Fruit fly (Drosophila melanogaster): ENCODE data around the gene Pus10.

Gene Pus10

dm6 chr2L:114429-114828, 40.7 kb downstream of the Pus10 start, which contains the start of gene ND-15 (continued):
- TF ChIP-seq E2f1 (GFP tag; IDR thresholded peaks at IDR 0.05): no peak
- peak; percentile 78 for TF ChIP-seq inv (GFP tag; IDR thresholded peaks at IDR 0.05; ENCODE audit: partially characterized antibody)
- no peak for TF ChIP-seq Ets65A (GFP tag)
- no peak for TF ChIP-seq CG30431 (GFP tag; optimal IDR thresholded peaks at IDR 0.05)
- no peak for TF ChIP-seq Spps (tag; optimal IDR thresholded peaks at IDR 0.05)
- no peak for TF ChIP-seq CG2678 (tag; optimal IDR thresholded peaks at IDR 0.05)
- no peak for TF ChIP-seq CG3847 (GFP tag; IDR thresholded peaks at IDR 0.05)
- no peak for TF ChIP-seq CG17829 (tag; optimal IDR thresholded peaks at IDR 0.05)
- no peak for TF ChIP-seq danr (GFP tag; IDR thresholded peaks at IDR 0.05)
- no peak for TF ChIP-seq CG10654 (GFP tag; optimal IDR thresholded peaks at IDR 0.05)
- no peak for TF ChIP-seq eve (GFP tag; optimal IDR thresholded peaks at IDR 0.05)
- TF ChIP-seq Bteb2 (GFP tag; optimal IDR thresholded peaks at IDR 0.05): no peak
- TF ChIP-seq Rfx (GFP tag; IDR thresholded peaks at IDR 0.05): peak; percentile 17; the same call in 1 of the 2 replicates
- TF ChIP-seq CG6683 (GFP tag; optimal IDR thresholded peaks at IDR 0.05): no peak
- no peak for TF ChIP-seq CG13123 (GFP tag; optimal IDR thresholded peaks at IDR 0.05)
- no peak for TF ChIP-seq sug (tag; optimal IDR thresholded peaks at IDR 0.05)
- TF ChIP-seq CG8089 (GFP tag; optimal IDR thresholded peaks at IDR 0.05): no peak
- peak; percentile 83 for TF ChIP-seq BEAF-32 (GFP tag; optimal IDR thresholded peaks at IDR 0.05)
- TF ChIP-seq bigmax (GFP tag; optimal IDR thresholded peaks at IDR 0.05): no peak
- TF ChIP-seq CG4328 (GFP tag; optimal IDR thresholded peaks at IDR 0.05): no peak
- peak; percentile 25 for TF ChIP-seq exex (tag; optimal IDR thresholded peaks at IDR 0.05)

- TF ChIP-seq pfk (GFP tag; optimal IDR thresholded peaks at IDR 0.05) (no peak), CG3847 (GFP tag; IDR thresholded peaks at IDR 0.05) (no peak), CG12104 (GFP tag; optimal IDR thresholded peaks at IDR 0.05) (no peak), tin (GFP tag; optimal IDR thresholded peaks at IDR 0.05) (no peak), pho (GFP tag; optimal IDR thresholded peaks at IDR 0.05) (no peak), Nf-YB (GFP tag; optimal IDR thresholded peaks at IDR 0.05) (no peak), Vsx1 (GFP tag; optimal IDR thresholded peaks at IDR 0.05) (no peak), row (GFP tag; IDR thresholded peaks at IDR 0.05) (no peak), CG7372 (GFP tag; IDR thresholded peaks at IDR 0.05) (no peak), CG17186 (GFP tag; optimal IDR thresholded peaks at IDR 0.05) (no peak), Side (GFP tag; optimal IDR thresholded peaks at IDR 0.05) (no peak), CG15696 (tag; optimal IDR thresholded peaks at IDR 0.05) (no peak), tio (GFP tag; optimal IDR thresholded peaks at IDR 0.05) (no peak), Med (GFP tag) (no peak), Lpt (GFP tag; optimal IDR thresholded peaks at IDR 0.05) (no peak), C15 (GFP tag; IDR thresholded peaks at IDR 0.05) (no peak), CG7963 (GFP tag; IDR thresholded peaks at IDR 0.05; ENCODE audit: partially characterized antibody) (no peak), CG1603 (tag; optimal IDR thresholded peaks at IDR 0.05) (no peak), fru (optimal IDR thresholded peaks at IDR 0.05) (no peak), CG17912 (GFP tag; optimal IDR thresholded peaks at IDR 0.05) (no peak)
These were observed 45.1 kb downstream of the Pus10 start for dm6 chr2L:110046-110445.

Measured in whole organism, embryonic.